Worm (Caenorhabditis elegans) whole organism, late embryonic: ENCODE measurements around the gene R05G6.5.
A peak's percentile ranks its signal among the peaks of the same experiment; 100 is the strongest.

Experiments
- C08G9.2 ChIP-seq: sonication (generic microtip); optimal IDR thresholded peaks from 2 replicates; lab custom pipeline; 2016; ENCODE audit warnings: mild to moderate bottlenecking, missing genetic modification characterization, moderate library complexity, missing compliant biosample characterization
- C38D4.7 ChIP-seq: fragments of 200-800 bp; sonication (Bioruptor generic); optimal IDR thresholded peaks from 2 replicates; lab custom pipeline; 2018; ENCODE audit warnings: mild to moderate bottlenecking, missing genetic modification characterization, moderate library complexity, missing compliant biosample characterization
- K02D7.2 ChIP-seq: sonication (generic microtip); optimal IDR thresholded peaks from 2 replicates; lab custom pipeline; 2017; ENCODE audit warnings: mild to moderate bottlenecking, missing genetic modification characterization, missing compliant biosample characterization
- K09A11.1 ChIP-seq: sonication (generic microtip); optimal IDR thresholded peaks from 2 replicates; lab custom pipeline; 2017; ENCODE audit warnings: antibody characterized with exemption, mild to moderate bottlenecking, missing genetic modification characterization, missing compliant biosample characterization; ENCODE audit not compliant: insufficient read depth
- Y22D7AL.16 ChIP-seq: sonication (generic microtip); optimal IDR thresholded peaks from 2 replicates; lab custom pipeline; 2016; ENCODE audit warnings: missing genetic modification characterization, missing compliant biosample characterization
- ama-1 ChIP-seq: fragments of 150-350 bp; optimal IDR thresholded peaks from 2 replicates; lab custom pipeline; 2014
- ceh-18 ChIP-seq: sonication (generic microtip); optimal IDR thresholded peaks from 2 replicates; lab custom pipeline; 2016; ENCODE audit warnings: missing genetic modification characterization, missing compliant biosample characterization
- ceh-19 ChIP-seq: fragments of 200-800 bp; sonication (Bioruptor generic); optimal IDR thresholded peaks from 2 replicates; lab custom pipeline; 2018; ENCODE audit warnings: mild to moderate bottlenecking, missing genetic modification characterization, missing compliant biosample characterization
- ceh-2 ChIP-seq: sonication (generic microtip); optimal IDR thresholded peaks from 2 replicates; lab custom pipeline; 2016; ENCODE audit warnings: missing genotype, missing genetic modification characterization, missing compliant biosample characterization
- ceh-24 ChIP-seq: sonication (generic microtip); optimal IDR thresholded peaks from 2 replicates; lab custom pipeline; 2016; ENCODE audit warnings: mild to moderate bottlenecking, missing genetic modification characterization, missing compliant biosample characterization
- ceh-30 ChIP-seq: fragments of 150-350 bp; optimal IDR thresholded peaks from 2 replicates; lab custom pipeline; 2014; ENCODE audit warnings: missing biosample characterization, missing genetic modification characterization
- ceh-34 ChIP-seq: sonication (generic microtip); optimal IDR thresholded peaks from 2 replicates; lab custom pipeline; 2016; ENCODE audit warnings: mild to moderate bottlenecking, missing genetic modification characterization, missing compliant biosample characterization
- elt-2 ChIP-seq: sonication (generic microtip); optimal IDR thresholded peaks from 2 replicates; lab custom pipeline; 2016; ENCODE audit warnings: missing genetic modification reagents, missing genetic modification characterization, missing compliant biosample characterization
- elt-4 ChIP-seq: sonication (generic microtip); optimal IDR thresholded peaks from 2 replicates; lab custom pipeline; 2016; ENCODE audit warnings: missing genetic modification characterization, missing compliant biosample characterization
- hlh-13 ChIP-seq: fragments of 200-800 bp; sonication (Bioruptor generic); optimal IDR thresholded peaks from 2 replicates; lab custom pipeline; 2018; ENCODE audit warnings: mild to moderate bottlenecking, missing genetic modification characterization, missing compliant biosample characterization
- hlh-30 ChIP-seq: sonication (generic microtip); optimal IDR thresholded peaks from 2 replicates; lab custom pipeline; 2017; ENCODE audit warnings: antibody characterized with exemption, missing genetic modification characterization, missing compliant biosample characterization; ENCODE audit not compliant: insufficient read depth
- lim-6 ChIP-seq: sonication (generic microtip); optimal IDR thresholded peaks from 2 replicates; lab custom pipeline; 2016; ENCODE audit warnings: missing genetic modification characterization, missing compliant biosample characterization
- nfya-1 ChIP-seq: sonication (generic microtip); optimal IDR thresholded peaks from 2 replicates; lab custom pipeline; 2017; ENCODE audit warnings: missing genetic modification characterization, mild to moderate bottlenecking, missing compliant biosample characterization, antibody characterized with exemption, moderate library complexity
- nhr-11 ChIP-seq: fragments of 150-350 bp; optimal IDR thresholded peaks from 2 replicates; lab custom pipeline; 2014; ENCODE audit warnings: missing biosample characterization, missing genetic modification characterization
- nhr-232 ChIP-seq: sonication (generic microtip); optimal IDR thresholded peaks from 2 replicates; lab custom pipeline; 2016; ENCODE audit warnings: missing genetic modification characterization, missing compliant biosample characterization
- pax-1 ChIP-seq: fragments of 150-350 bp; optimal IDR thresholded peaks from 2 replicates; lab custom pipeline; 2014; ENCODE audit warnings: missing biosample characterization, missing genetic modification characterization
- pha-2 ChIP-seq: sonication (generic microtip); optimal IDR thresholded peaks from 2 replicates; lab custom pipeline; 2017; ENCODE audit warnings: mild to moderate bottlenecking, missing genetic modification characterization, missing compliant biosample characterization
- pha-4 ChIP-seq: fragments of 150-350 bp; optimal IDR thresholded peaks from 2 replicates; lab custom pipeline; 2018; ENCODE audit warnings: missing biosample characterization, missing genetic modification reagents, missing genetic modification characterization
- pros-1 ChIP-seq: fragments of 150-350 bp; optimal IDR thresholded peaks from 2 replicates; lab custom pipeline; 2014; ENCODE audit warnings: missing biosample characterization, missing genetic modification reagents, missing genetic modification characterization
- rnt-1 ChIP-seq: sonication (generic microtip); optimal IDR thresholded peaks from 2 replicates; lab custom pipeline; 2016; ENCODE audit warnings: missing genetic modification characterization, missing compliant biosample characterization
- sox-2 ChIP-seq: fragments of 200-800 bp; sonication (Bioruptor generic); IDR thresholded peaks from 2 replicates; pipeline ENCODE4 v1.3.6; 2022; ENCODE audit warnings: missing genetic modification reagents, missing genetic modification characterization, missing compliant biosample characterization
- syd-9 ChIP-seq: sonication (generic microtip); optimal IDR thresholded peaks from 2 replicates; lab custom pipeline; 2016; ENCODE audit warnings: mild to moderate bottlenecking, missing genetic modification characterization, moderate library complexity, missing compliant biosample characterization
- ttx-3 ChIP-seq: sonication (generic microtip); optimal IDR thresholded peaks from 2 replicates; lab custom pipeline; 2016; ENCODE audit warnings: missing genetic modification reagents, missing genetic modification characterization, missing compliant biosample characterization
- unc-3 ChIP-seq, 2 experiments: fragments of 200-800 bp in 1 of 2; sonication (Bioruptor generic) in 1 of 2; sonication (generic microtip) in 1 of 2; conservative IDR thresholded peaks in 1 of 2; optimal IDR thresholded peaks in 1 of 2; 2 replicates each; pipeline versions ENCODE4 v1.3.6 to Lab custom; 2016 to 2022; ENCODE audit warnings: missing compliant biosample characterization in 2 of 2, missing genetic modification characterization in 2 of 2, missing genetic modification reagents in 1 of 2
- ztf-16 ChIP-seq: sonication (generic microtip); optimal IDR thresholded peaks from 2 replicates; lab custom pipeline; 2017; ENCODE audit warnings: missing genetic modification characterization, missing compliant biosample characterization

Gene R05G6.5

ce11 chrIV:7551254-7551653, 43.1 kb downstream of the R05G6.5 start:
- TF ChIP-seq Y22D7AL.16 (tag; lab: Kevin White, UChicago): no peak
- TF ChIP-seq ama-1: no peak
- TF ChIP-seq, all 69 proteins: peak for 0

ce11 chrIV:7552100-7552499, 43.9 kb downstream of the R05G6.5 start:
- TF ChIP-seq lim-6 (no peak), pha-2 (no peak), hlh-13 (GFP tag; lab: Kevin White, UChicago) (no peak), ceh-24 (tag; lab: Kevin White, UChicago) (no peak), elt-4 (tag; lab: Kevin White, UChicago) (no peak), C38D4.7 (GFP tag; lab: Kevin White, UChicago) (no peak), ceh-18 (tag; lab: Kevin White, UChicago) (no peak), hlh-30 (tag; lab: Kevin White, UChicago) (no peak)

- TF ChIP-seq C08G9.2 (tag; lab: Kevin White, UChicago): no peak
- peak; percentile 82 for TF ChIP-seq elt-2 (tag; lab: Kevin White, UChicago)
- TF ChIP-seq pros-1: no peak
- no peak for TF ChIP-seq ztf-16 (tag; lab: Kevin White, UChicago)
- no peak for TF ChIP-seq rnt-1 (tag; lab: Kevin White, UChicago)
- TF ChIP-seq ama-1: no peak
- peak; percentile 33 for TF ChIP-seq nfya-1
- no peak for TF ChIP-seq syd-9
- no peak for TF ChIP-seq K02D7.2 (tag; lab: Kevin White, UChicago)
Observed at ce11 chrIV:7552958-7553553, 44.9 kb downstream of the R05G6.5 start, which contains the start of gene dif-1. Gene dif-1 (minus strand): TSS chrIV:7553008.

ce11 chrIV:7554351-7554750, 46.2 kb downstream of the R05G6.5 start, which contains the start of gene F49E8.6:
Gene F49E8.6 (minus strand): TSS chrIV:7554667.
- TF ChIP-seq C38D4.7 (GFP tag; lab: Kevin White, UChicago) (no peak), ttx-3 (tag; lab: Kevin White, UChicago) (no peak), ceh-19 (GFP tag; lab: Kevin White, UChicago) (no peak), unc-3 (GFP tag; conservative IDR thresholded peaks at IDR 0.05; lab: Robert Waterston, UW) (no peak), unc-3 (tag; optimal IDR thresholded peaks at IDR 0.05; lab: Kevin White, UChicago) (no peak), ceh-30 (tag; lab: Kevin White, UChicago) (no peak), ceh-34 (tag; lab: Kevin White, UChicago) (no peak), nhr-232 (tag; lab: Kevin White, UChicago) (no peak), C08G9.2 (tag; lab: Kevin White, UChicago) (no peak), sox-2 (GFP tag; lab: Robert Waterston, UW) (no peak), pha-2 (no peak), elt-2 (tag; lab: Kevin White, UChicago) (no peak), K09A11.1 (tag; lab: Kevin White, UChicago) (no peak), pax-1 (tag; lab: Kevin White, UChicago) (no peak)

- TF ChIP-seq nhr-11 (tag; lab: Kevin White, UChicago): no peak
- no peak for TF ChIP-seq pha-4 (tag; lab: Kevin White, UChicago)
- TF ChIP-seq C38D4.7 (GFP tag; lab: Kevin White, UChicago): no peak
- TF ChIP-seq, all 69 proteins: peak for 0
Observed at ce11 chrIV:7556265-7556866, 48.2 kb downstream of the R05G6.5 start, which contains the start of the genes F49E8.7, F49E8.8 and nprl-2. Gene F49E8.7 (minus strand): TSS chrIV:7556365. Gene F49E8.8 (plus strand): TSS chrIV:7556637. Gene nprl-2 (plus strand): TSS chrIV:7556816.

- no peak for TF ChIP-seq ceh-2 (tag; lab: Kevin White, UChicago)
Observed at ce11 chrIV:7558653-7559052, 50.5 kb downstream of the R05G6.5 start.
